Worm (Caenorhabditis elegans) whole organism, early embryonic: ENCODE data around the gene pcp-5.

Experiments
- aly-1 ChIP-seq: sonication (generic microtip); optimal IDR thresholded peaks from 2 replicates; lab custom pipeline; 2016; ENCODE audit warnings: missing genetic modification characterization, missing compliant biosample characterization
- ama-1 ChIP-seq: fragments of 150-350 bp; optimal IDR thresholded peaks from 2 replicates; lab custom pipeline; 2014
- ceh-36 ChIP-seq: sonication (generic microtip); optimal IDR thresholded peaks from 2 replicates; lab custom pipeline; 2016; ENCODE audit warnings: missing genetic modification characterization, inconsistent platforms, missing compliant biosample characterization
- flt-1 ChIP-seq: fragments of 200-800 bp; sonication (Bioruptor generic); IDR thresholded peaks from 2 replicates; pipeline ENCODE4 v1.3.6; 2022; ENCODE audit warnings: missing genetic modification characterization, missing compliant biosample characterization
- sea-1 ChIP-seq: fragments of 200-800 bp; sonication (Bioruptor generic); conservative IDR thresholded peaks from 2 replicates; pipeline ENCODE4 v1.3.6; 2022; ENCODE audit warnings: missing genetic modification characterization, missing compliant biosample characterization
- tra-4 ChIP-seq: sonication (generic microtip); optimal IDR thresholded peaks from 2 replicates; lab custom pipeline; 2017; ENCODE audit warnings: missing genetic modification characterization, missing compliant biosample characterization

- TF ChIP-seq ceh-36, result no peak
- no peak for TF ChIP-seq ama-1 (lab: Kevin White, UChicago)
- TF ChIP-seq tra-4 (tag; lab: Kevin White, UChicago), result no peak
- TF ChIP-seq aly-1 (tag; lab: Kevin White, UChicago), result no peak
- TF ChIP-seq flt-1 (GFP tag; lab: Robert Waterston, UW), result no peak
- no peak for TF ChIP-seq sea-1
These were observed 41.4 kb upstream of the pcp-5 start, which contains the start of gene col-90 for ce11 chrIII:7948802-7949201.
